Worm (Caenorhabditis elegans) whole organism, mixed stage, embryonic: Measurements from ENCODE around the gene kgb-1.

Source experiments
- mep-1 ChIP-seq: fragments of 150-350 bp; optimal IDR thresholded peaks from 2 replicates; lab custom pipeline; 2017; ENCODE audit warnings: missing biosample characterization, missing genetic modification reagents, missing genetic modification characterization, inconsistent platforms
- nhr-12 ChIP-seq: fragments of 150-350 bp; optimal IDR thresholded peaks from 2 replicates; lab custom pipeline; 2014; ENCODE audit warnings: missing biosample characterization, missing genetic modification characterization
- pha-4 ChIP-seq: fragments of 150-350 bp; optimal IDR thresholded peaks from 2 replicates; lab custom pipeline; 2018; ENCODE audit warnings: missing biosample characterization, missing genetic modification reagents, missing genetic modification characterization

DNA sequence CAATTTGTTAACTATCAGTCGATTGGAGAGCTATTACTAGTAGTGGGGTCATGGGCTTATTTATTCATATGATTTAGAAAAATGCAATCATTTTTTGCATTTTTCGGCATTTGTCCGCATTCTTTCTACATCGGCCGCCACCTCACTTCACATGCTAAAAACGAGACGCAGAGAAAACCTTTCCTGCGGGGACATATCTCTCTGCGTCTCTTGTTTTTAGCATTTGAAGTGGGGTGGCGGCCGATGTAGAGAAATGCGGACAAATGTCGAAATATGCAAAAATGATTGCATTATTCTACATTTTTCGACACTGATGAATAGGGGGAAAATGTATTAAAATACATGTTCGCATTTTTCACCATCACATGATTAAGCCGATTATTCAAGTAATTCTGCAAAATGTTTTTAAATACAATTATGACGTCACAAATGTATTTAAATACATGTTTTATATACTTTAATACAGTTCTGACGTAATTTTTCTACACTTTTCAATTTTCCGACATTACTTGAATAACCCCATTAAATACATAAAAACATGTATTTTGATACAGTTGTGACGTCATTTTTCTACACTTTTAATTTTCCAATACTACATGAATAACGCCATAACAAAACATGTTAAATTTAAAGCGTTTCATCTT, 37.6 kb downstream of the kgb-1 start:
- no peak for TF ChIP-seq pha-4 (tag; lab: Kevin White, UChicago)
- no peak for TF ChIP-seq mep-1
- TF ChIP-seq nhr-12 (tag; lab: Kevin White, UChicago), result no peak
